Worm (Caenorhabditis elegans): ENCODE data around the gene C16C10.1.

The C16C10.1 gene

DNA sequence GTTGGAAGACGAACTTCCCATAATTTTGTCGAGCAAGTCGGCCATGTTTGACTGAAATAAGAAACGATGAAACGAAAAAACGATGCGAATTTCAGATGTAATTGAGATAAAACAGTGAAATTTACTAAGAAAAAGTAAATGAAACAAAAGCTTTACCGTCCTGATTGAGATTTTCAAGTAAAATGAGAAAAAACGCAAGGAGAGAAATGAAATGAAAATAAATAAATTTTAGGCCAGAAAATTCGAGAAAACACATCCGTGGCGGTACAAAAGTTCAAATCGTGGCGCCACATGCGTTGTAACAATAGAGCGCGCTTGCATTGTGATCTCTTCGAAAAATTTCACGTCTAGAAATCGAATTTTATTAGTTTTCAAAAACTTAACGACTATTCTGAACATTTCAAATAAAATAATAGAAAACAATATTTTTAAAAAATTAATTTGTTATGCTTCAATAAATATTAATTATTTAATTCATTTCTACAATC is 5.1 kb downstream of the C16C10.1 start, which contains the start of the genes hrde-1 and C16C10.13:
hrde-1 (minus strand) TSS at position 51 of the 488 bp plus-strand sequence.
C16C10.13 (plus strand) TSS at position 332 of the 488 bp plus-strand sequence.
- peak in 1 of 2 experiments; percentile 58 for TF ChIP-seq efl-1 (optimal IDR thresholded peaks at IDR 0.05)
- no peak for TF ChIP-seq efl-1 (GFP tag; optimal IDR thresholded peaks at IDR 0.05 in 1 of 2)
- no peak for TF ChIP-seq ets-5 (GFP tag; IDR thresholded peaks at IDR 0.05)

DNA sequence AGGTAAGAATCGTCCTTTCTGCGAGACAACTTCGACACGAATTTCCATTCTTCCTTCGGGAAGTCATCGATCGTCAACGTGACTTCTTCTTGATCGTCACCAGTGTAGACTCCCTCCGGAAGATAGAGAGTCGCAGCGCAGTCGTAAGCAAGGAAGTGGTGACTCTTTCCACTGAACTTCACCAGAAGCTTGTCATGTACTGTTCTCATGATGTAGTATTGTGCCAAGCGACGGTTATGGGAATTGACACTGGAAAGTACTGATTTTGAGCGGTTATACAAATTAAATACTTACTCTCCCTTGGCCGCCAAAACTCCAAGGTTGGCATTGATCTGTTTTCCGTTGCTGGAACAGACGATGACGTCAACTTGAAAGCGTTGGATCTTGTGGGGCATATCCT is 5.7 kb downstream of the C16C10.1 start:
- no peak for TF ChIP-seq unc-30 (tag; optimal IDR thresholded peaks at IDR 0.05)
- no peak for TF ChIP-seq ceh-82 (tag; optimal IDR thresholded peaks at IDR 0.05)
- no peak for TF ChIP-seq lir-3 (tag; optimal IDR thresholded peaks at IDR 0.05; ENCODE audit: poor library complexity)
- TF ChIP-seq swsn-7 (tag; optimal IDR thresholded peaks at IDR 0.05), result no peak
- TF ChIP-seq alr-1 (tag; optimal IDR thresholded peaks at IDR 0.05; ENCODE audit: borderline replicate concordance), result no peak
- no peak for TF ChIP-seq unc-130 (tag; optimal IDR thresholded peaks at IDR 0.05)
- no peak for TF ChIP-seq tbx-2 (tag; optimal IDR thresholded peaks at IDR 0.05)

DNA sequence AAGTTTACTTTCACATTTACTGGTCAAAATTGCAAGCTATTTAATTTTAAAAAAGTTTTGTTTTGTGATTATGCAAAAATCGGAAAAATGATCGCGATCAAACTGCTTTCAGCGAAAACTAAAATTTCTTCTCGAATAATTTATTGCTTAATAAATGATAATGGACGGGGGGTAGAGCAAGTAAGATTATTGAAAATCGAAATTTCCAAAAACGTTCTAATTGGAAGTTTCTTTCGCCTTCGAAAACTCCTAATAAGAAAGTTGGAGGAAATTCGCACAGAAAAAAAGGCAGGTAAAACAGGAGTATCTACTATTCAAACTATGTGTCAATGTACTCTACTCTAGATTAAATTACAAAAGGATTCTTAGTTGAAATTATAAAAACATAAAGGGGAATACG is 9.0 kb downstream of the C16C10.1 start:
- TF ChIP-seq sptf-1 (tag; optimal IDR thresholded peaks at IDR 0.05) (no peak), unc-130 (tag; optimal IDR thresholded peaks at IDR 0.05) (no peak), nhr-84 (tag; optimal IDR thresholded peaks at IDR 0.05) (no peak), lsy-2 (tag; optimal IDR thresholded peaks at IDR 0.05) (no peak), ceh-90 (tag; optimal IDR thresholded peaks at IDR 0.05) (no peak), mep-1 (tag; optimal IDR thresholded peaks at IDR 0.05) (no peak), nhr-76 (tag; optimal IDR thresholded peaks at IDR 0.05) (no peak), mef-2 (tag; optimal IDR thresholded peaks at IDR 0.05) (no peak)

DNA sequence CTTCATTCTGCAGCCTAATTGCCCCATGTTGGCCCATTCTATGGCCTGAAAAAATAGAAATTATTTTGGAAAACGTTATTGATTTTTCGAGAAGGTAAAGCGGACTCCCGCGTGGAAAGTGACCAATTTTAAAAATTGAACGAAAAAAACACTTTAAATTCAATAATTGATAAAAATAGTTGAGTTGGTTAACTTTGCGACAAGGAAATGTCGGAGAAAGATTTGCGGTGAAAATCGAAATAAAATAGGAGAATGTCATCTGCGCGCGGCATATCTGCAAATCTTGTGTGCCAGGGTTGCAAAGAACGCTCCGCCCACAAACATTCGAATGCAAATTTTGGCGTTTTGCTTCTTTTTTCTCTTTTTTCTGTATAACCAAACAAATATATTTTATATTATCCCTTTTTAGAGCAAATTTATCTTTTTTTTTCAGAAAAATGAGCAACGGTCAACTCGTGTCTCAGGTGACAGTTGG is 10.3 kb downstream of the C16C10.1 start, which contains the start of the genes rnf-121 and C16C10.4:
rnf-121 (minus strand) TSS at position 51 of the 475 bp plus-strand sequence.
C16C10.4 (plus strand) TSS at position 434 of the 475 bp plus-strand sequence.
- no peak for TF ChIP-seq nhr-12 (tag; optimal IDR thresholded peaks at IDR 0.05)
- peak; percentile 75 for TF ChIP-seq snpc-4 (tag; optimal IDR thresholded peaks at IDR 0.05)
- no peak for TF ChIP-seq fos-1 (tag; optimal IDR thresholded peaks at IDR 0.05)
- TF ChIP-seq ceh-88 (GFP tag; IDR thresholded peaks at IDR 0.05), result no peak
- peak; percentile 64 for TF ChIP-seq nhr-20 (tag; optimal IDR thresholded peaks at IDR 0.05)
- no peak for TF ChIP-seq pqm-1 (tag; optimal IDR thresholded peaks at IDR 0.05)
- no peak for TF ChIP-seq sox-4 (tag; optimal IDR thresholded peaks at IDR 0.05)
- peak; percentile 75 for TF ChIP-seq snu-23 (GFP tag; optimal IDR thresholded peaks at IDR 0.05)
- peak; percentile 35; the same call in 1 of the 2 replicates for TF ChIP-seq isw-1 (GFP tag; IDR thresholded peaks at IDR 0.05)
- TF ChIP-seq jun-1 (tag; optimal IDR thresholded peaks at IDR 0.05), result peak; percentile 45
- TF ChIP-seq ces-1 (GFP tag; optimal IDR thresholded peaks at IDR 0.05), result no peak
- no peak for TF ChIP-seq nhr-77 (tag; optimal IDR thresholded peaks at IDR 0.05)
- TF ChIP-seq tlp-1 (tag; optimal IDR thresholded peaks at IDR 0.05), result no peak
- no peak for TF ChIP-seq ceh-90 (tag; optimal IDR thresholded peaks at IDR 0.05)
- no peak for TF ChIP-seq mef-2 (tag; optimal IDR thresholded peaks at IDR 0.05)
- TF ChIP-seq xbp-1 (tag; optimal IDR thresholded peaks at IDR 0.05), result peak; percentile 82
- no peak for TF ChIP-seq unc-98 (GFP tag; IDR thresholded peaks at IDR 0.05)
- TF ChIP-seq unc-130 (tag; optimal IDR thresholded peaks at IDR 0.05), result peak; percentile 90
- TF ChIP-seq ets-5 (GFP tag; IDR thresholded peaks at IDR 0.05), result no peak
- TF ChIP-seq ceh-82 (tag; optimal IDR thresholded peaks at IDR 0.05), result peak; percentile 26 to 64 (median 34)
- TF ChIP-seq C34B4.2 (tag; optimal IDR thresholded peaks at IDR 0.05), result no peak
- peak; percentile 48 to 72 (median 70) for TF ChIP-seq dpl-1 (GFP tag; optimal IDR thresholded peaks at IDR 0.05)
- peak; percentile 51 for TF ChIP-seq ztf-4 (tag; optimal IDR thresholded peaks at IDR 0.05)
- TF ChIP-seq rnt-1 (tag; optimal IDR thresholded peaks at IDR 0.05), result peak; percentile 88
- TF ChIP-seq egl-13 (tag; optimal IDR thresholded peaks at IDR 0.05), result peak; percentile 47
- TF ChIP-seq nhr-76 (tag; optimal IDR thresholded peaks at IDR 0.05), result no peak
- TF ChIP-seq hlh-17 (GFP tag; optimal IDR thresholded peaks at IDR 0.05; ENCODE audit: borderline replicate concordance), result no peak
- TF ChIP-seq lin-35 (GFP tag; optimal IDR thresholded peaks at IDR 0.05), result peak in 1 of 2 experiments; percentile 72
- no peak for TF ChIP-seq aha-1 (tag; optimal IDR thresholded peaks at IDR 0.05)
- TF ChIP-seq nhr-47 (tag; optimal IDR thresholded peaks at IDR 0.05), result peak; percentile 76
- TF ChIP-seq pag-3 (tag; optimal IDR thresholded peaks at IDR 0.05; ENCODE audit: borderline replicate concordance, insufficient read depth), result no peak
- peak; percentile 74 for TF ChIP-seq mep-1 (tag; optimal IDR thresholded peaks at IDR 0.05)
- peak; percentile 58 for TF ChIP-seq C16A3.4 (tag; optimal IDR thresholded peaks at IDR 0.05)
- peak; percentile 60 for TF ChIP-seq lin-39 (tag; optimal IDR thresholded peaks at IDR 0.05)
- TF ChIP-seq zip-4 (GFP tag; optimal IDR thresholded peaks at IDR 0.05), result no peak
- no peak for TF ChIP-seq egl-27 (tag; optimal IDR thresholded peaks at IDR 0.05)
- no peak for TF ChIP-seq alr-1 (tag; optimal IDR thresholded peaks at IDR 0.05; ENCODE audit: borderline replicate concordance)

Measured in whole organism, L1 larva.